Fruit fly (Drosophila melanogaster) whole organism, embryonic: Measurements from ENCODE around the gene CG42579.

Source experiments
- Abd-B ChIP-seq: fragments of 200-800 bp; sonication (Bioruptor generic); optimal IDR thresholded peaks from 2 replicates; lab custom pipeline; 2018; ENCODE audit warnings: missing biosample characterization, mild to moderate bottlenecking, missing genetic modification characterization, moderate library complexity
- BEAF-32 ChIP-seq: fragments of 200-800 bp; sonication (Bioruptor generic); optimal IDR thresholded peaks from 3 replicates; lab custom pipeline; 2017; ENCODE audit warnings: missing biosample characterization, missing genetic modification characterization, mild to moderate bottlenecking, moderate library complexity, missing genetic modification reagents
- Bteb2 ChIP-seq: fragments of 200-800 bp; sonication (Bioruptor generic); optimal IDR thresholded peaks from 2 replicates; lab custom pipeline; 2016; ENCODE audit warnings: missing biosample characterization, missing genetic modification characterization
- CG1024 ChIP-seq: fragments of 200-800 bp; sonication (Bioruptor generic); IDR thresholded peaks from 2 replicates; pipeline ENCODE4 v1.3.6; 2022; ENCODE audit warnings: missing biosample characterization, missing genetic modification characterization
- CG10366 ChIP-seq: fragments of 200-800 bp; sonication (Bioruptor generic); IDR thresholded peaks from 2 replicates; pipeline ENCODE4 v1.3.6; 2022; ENCODE audit warnings: missing biosample characterization, missing genetic modification characterization
- CG12744 ChIP-seq: fragments of 200-800 bp; sonication (Bioruptor generic); optimal IDR thresholded peaks from 2 replicates; lab custom pipeline; 2016; ENCODE audit warnings: missing biosample characterization, missing genetic modification characterization
- CG13287 ChIP-seq: fragments of 200-800 bp; sonication (Bioruptor generic); IDR thresholded peaks from 2 replicates; pipeline ENCODE4 v1.3.6; 2022; ENCODE audit warnings: missing biosample characterization, missing genetic modification characterization; ENCODE audit not compliant: partially characterized antibody
- CG14667 ChIP-seq: fragments of 200-800 bp; sonication (Bioruptor generic); IDR thresholded peaks from 2 replicates; pipeline ENCODE4 v1.3.6; 2022; ENCODE audit warnings: missing biosample characterization, missing genetic modification characterization
- CG14860 ChIP-seq: fragments of 200-800 bp; sonication (Bioruptor generic); IDR thresholded peaks from 3 replicates; pipeline ENCODE4 v1.3.6; 2022; ENCODE audit warnings: missing biosample characterization, missing genetic modification characterization; ENCODE audit not compliant: partially characterized antibody
- CG1603 ChIP-seq: fragments of 200-800 bp; sonication (Bioruptor generic); optimal IDR thresholded peaks from 2 replicates; lab custom pipeline; 2019; ENCODE audit warnings: missing biosample characterization, mild to moderate bottlenecking, missing genetic modification characterization, moderate library complexity
- CG18262 ChIP-seq: fragments of 200-800 bp; optimal IDR thresholded peaks from 3 replicates; lab custom pipeline; 2019; ENCODE audit warnings: missing biosample characterization, mild to moderate bottlenecking, missing genetic modification characterization, moderate library complexity
- CG18476 ChIP-seq: fragments of 200-800 bp; sonication (Bioruptor generic); optimal IDR thresholded peaks from 2 replicates; lab custom pipeline; 2016; ENCODE audit warnings: missing biosample characterization, mild to moderate bottlenecking, missing genetic modification characterization
- CG2199 ChIP-seq: fragments of 200-800 bp; sonication (Bioruptor generic); IDR thresholded peaks from 3 replicates; pipeline ENCODE4 v1.3.6; 2022; ENCODE audit warnings: missing biosample characterization, missing genetic modification characterization
- CG30431 ChIP-seq: fragments of 200-800 bp; sonication (Bioruptor generic); optimal IDR thresholded peaks from 2 replicates; lab custom pipeline; 2017; ENCODE audit warnings: missing biosample characterization, missing genetic modification characterization
- CG3847 ChIP-seq: fragments of 200-800 bp; sonication (Bioruptor generic); IDR thresholded peaks from 2 replicates; pipeline ENCODE4 v1.3.6; 2022; ENCODE audit warnings: missing biosample characterization, missing genetic modification characterization
- CG42726 ChIP-seq: fragments of 200-800 bp; sonication (Bioruptor generic); IDR thresholded peaks from 2 replicates; pipeline ENCODE4 v1.3.6; 2022; ENCODE audit warnings: missing biosample characterization, missing genetic modification characterization; ENCODE audit not compliant: partially characterized antibody
- CG4360 ChIP-seq: fragments of 200-800 bp; sonication (Bioruptor generic); IDR thresholded peaks from 2 replicates; pipeline ENCODE4 v1.3.6; 2022; ENCODE audit warnings: missing biosample characterization, missing genetic modification characterization
- CG4404 ChIP-seq: fragments of 200-800 bp; sonication (Bioruptor generic); IDR thresholded peaks from 2 replicates; pipeline ENCODE4 v1.3.6; 2022; ENCODE audit warnings: missing biosample characterization, missing genetic modification characterization
- CG5953 ChIP-seq: fragments of 200-800 bp; sonication (Bioruptor generic); IDR thresholded peaks from 2 replicates; pipeline ENCODE4 v1.3.6; 2022; ENCODE audit warnings: missing biosample characterization, missing genetic modification characterization
- CG6254 ChIP-seq: fragments of 200-800 bp; sonication (Bioruptor generic); optimal IDR thresholded peaks from 3 replicates; lab custom pipeline; 2017; ENCODE audit warnings: mild to moderate bottlenecking, missing biosample characterization, missing genetic modification reagents, missing genetic modification characterization
- CG6813 ChIP-seq: fragments of 200-800 bp; sonication (Bioruptor generic); optimal IDR thresholded peaks from 2 replicates; lab custom pipeline; 2017; ENCODE audit warnings: missing biosample characterization, missing genetic modification characterization, mild to moderate bottlenecking, moderate library complexity, missing genetic modification reagents
- CG7357 ChIP-seq: fragments of 200-800 bp; sonication (Bioruptor generic); IDR thresholded peaks from 3 replicates; pipeline ENCODE4 v1.3.6; 2022; ENCODE audit warnings: missing biosample characterization, missing genetic modification characterization
- CG7372 ChIP-seq: fragments of 200-800 bp; sonication (Bioruptor generic); IDR thresholded peaks from 2 replicates; pipeline ENCODE4 v1.3.6; 2022; ENCODE audit warnings: missing biosample characterization, missing genetic modification characterization
- CG7745 ChIP-seq: fragments of 200-800 bp; sonication (Bioruptor generic); optimal IDR thresholded peaks from 2 replicates; lab custom pipeline; 2018; ENCODE audit warnings: missing biosample characterization, mild to moderate bottlenecking, missing genetic modification characterization, moderate library complexity
- CG7987 ChIP-seq: fragments of 200-800 bp; sonication (Bioruptor generic); optimal IDR thresholded peaks from 2 replicates; lab custom pipeline; 2018; ENCODE audit warnings: missing biosample characterization, mild to moderate bottlenecking, missing genetic modification characterization, moderate library complexity
- CG8359 ChIP-seq: fragments of 200-800 bp; sonication (Bioruptor generic); optimal IDR thresholded peaks from 2 replicates; lab custom pipeline; 2017; ENCODE audit warnings: missing biosample characterization, mild to moderate bottlenecking, missing genetic modification characterization, borderline replicate concordance
- CrebB ChIP-seq: fragments of 200-800 bp; sonication (Bioruptor generic); optimal IDR thresholded peaks from 3 replicates; lab custom pipeline; 2018; ENCODE audit warnings: missing biosample characterization, mild to moderate bottlenecking, missing genetic modification characterization
- Doc3 ChIP-seq: fragments of 200-800 bp; sonication (Bioruptor generic); IDR thresholded peaks from 3 replicates; pipeline ENCODE4 v1.3.6; 2022; ENCODE audit warnings: missing biosample characterization, missing genetic modification characterization; ENCODE audit not compliant: partially characterized antibody
- Ets97D ChIP-seq: fragments of 200-800 bp; sonication (Bioruptor generic); optimal IDR thresholded peaks from 3 replicates; lab custom pipeline; 2016; ENCODE audit warnings: missing biosample characterization, missing genetic modification characterization
- Fer1 ChIP-seq: fragments of 200-800 bp; sonication (Bioruptor generic); optimal IDR thresholded peaks from 2 replicates; lab custom pipeline; 2017; ENCODE audit warnings: missing biosample characterization, mild to moderate bottlenecking, missing genetic modification characterization
- HLH3B ChIP-seq: fragments of 200-800 bp; sonication (Bioruptor generic); IDR thresholded peaks from 2 replicates; pipeline ENCODE4 v1.3.6; 2022; ENCODE audit warnings: missing biosample characterization, missing genetic modification characterization
- Hr78 ChIP-seq, 2 experiments: fragments of 200-800 bp in 1 of 2; fragments of >200 bp in 1 of 2; sonication (Bioruptor generic) in 1 of 2; optimal IDR thresholded peaks; 2 replicates each; lab custom pipeline; 2017 to 2019; ENCODE audit warnings: missing biosample characterization in 2 of 2, missing genetic modification characterization in 2 of 2, mild to moderate bottlenecking in 1 of 2, moderate library complexity in 1 of 2
- Pdp1 ChIP-seq, 2 experiments: fragments of 200-800 bp; sonication (Bioruptor generic); optimal IDR thresholded peaks; 3 replicates each; lab custom pipeline; 2016; ENCODE audit warnings: missing biosample characterization in 2 of 2, missing genetic modification characterization in 2 of 2, mild to moderate bottlenecking in 1 of 2, moderate library complexity in 1 of 2
- Sin3A ChIP-seq: fragments of >200 bp; optimal IDR thresholded peaks from 2 replicates; lab custom pipeline; 2018
- Spps ChIP-seq: fragments of 200-800 bp; sonication (Bioruptor generic); optimal IDR thresholded peaks from 2 replicates; lab custom pipeline; 2018; ENCODE audit warnings: missing biosample characterization, mild to moderate bottlenecking, missing genetic modification characterization
- al ChIP-seq: fragments of 200-800 bp; sonication (Bioruptor generic); IDR thresholded peaks from 2 replicates; pipeline ENCODE4 v1.3.6; 2022; ENCODE audit warnings: missing biosample characterization, missing genetic modification characterization
- bcd ChIP-seq: fragments of 200-800 bp; sonication (Bioruptor generic); optimal IDR thresholded peaks from 2 replicates; lab custom pipeline; 2017; ENCODE audit warnings: missing biosample characterization, mild to moderate bottlenecking, missing genetic modification characterization
- dm ChIP-seq: fragments of 200-800 bp; sonication (Bioruptor generic); optimal IDR thresholded peaks from 3 replicates; lab custom pipeline; 2016; ENCODE audit warnings: missing biosample characterization, missing genetic modification characterization
- grn ChIP-seq: fragments of 200-800 bp; sonication (Bioruptor generic); optimal IDR thresholded peaks from 3 replicates; lab custom pipeline; 2017; ENCODE audit warnings: missing biosample characterization, missing genetic modification characterization
- gsb ChIP-seq: fragments of 200-800 bp; sonication (Bioruptor generic); IDR thresholded peaks from 2 replicates; pipeline ENCODE4 v1.3.6; 2022; ENCODE audit warnings: missing biosample characterization, missing genetic modification characterization
- inv ChIP-seq: fragments of 200-800 bp; sonication (Bioruptor generic); IDR thresholded peaks from 2 replicates; pipeline ENCODE4 v1.3.6; 2022; ENCODE audit warnings: missing biosample characterization, missing genetic modification characterization; ENCODE audit not compliant: partially characterized antibody
- org-1 ChIP-seq: fragments of 200-800 bp; sonication (Bioruptor generic); optimal IDR thresholded peaks from 2 replicates; lab custom pipeline; 2017; ENCODE audit warnings: missing biosample characterization, missing genetic modification characterization
- otp ChIP-seq: fragments of 200-800 bp; sonication (Bioruptor generic); IDR thresholded peaks from 3 replicates; pipeline ENCODE4, ENCODE4 v1.3.6; 2022; ENCODE audit warnings: missing biosample characterization, missing genetic modification characterization
- sc ChIP-seq, 3 experiments: fragments of >200 bp in 2 of 3; fragments of 200-800 bp in 1 of 3; sonication (Bioruptor generic) in 1 of 3; optimal IDR thresholded peaks; 2 replicates in 2 of 3; 3 replicates in 1 of 3; lab custom pipeline; 2017; ENCODE audit warnings: mild to moderate bottlenecking in 1 of 3, missing biosample characterization in 1 of 3, missing genetic modification characterization in 1 of 3, missing genetic modification reagents in 1 of 3
- sd ChIP-seq: fragments of 200-800 bp; sonication (Bioruptor generic); optimal IDR thresholded peaks from 3 replicates; lab custom pipeline; 2018; ENCODE audit warnings: missing biosample characterization, mild to moderate bottlenecking, missing genetic modification characterization, moderate library complexity
- sim ChIP-seq: fragments of 200-800 bp; sonication (Bioruptor generic); IDR thresholded peaks from 2 replicates; pipeline ENCODE4 v1.3.6; 2022; ENCODE audit warnings: missing biosample characterization, missing genetic modification characterization
- sima ChIP-seq: fragments of 200-800 bp; sonication (Bioruptor generic); optimal IDR thresholded peaks from 2 replicates; lab custom pipeline; 2016; ENCODE audit warnings: missing biosample characterization, missing genetic modification characterization
- sisA ChIP-seq: fragments of 200-800 bp; sonication (Bioruptor generic); IDR thresholded peaks from 2 replicates; pipeline ENCODE4 v1.3.6; 2022; ENCODE audit warnings: missing biosample characterization, missing genetic modification characterization
- vvl ChIP-seq: fragments of 200-800 bp; sonication (Bioruptor generic); IDR thresholded peaks from 2 replicates; pipeline ENCODE4 v1.3.6; 2022; ENCODE audit warnings: missing biosample characterization, missing genetic modification characterization
- wdn ChIP-seq: fragments of 200-800 bp; sonication (Bioruptor generic); IDR thresholded peaks from 2 replicates; pipeline ENCODE4 v1.3.6; 2022; ENCODE audit warnings: missing biosample characterization, missing genetic modification characterization

The CG42579 gene

DNA sequence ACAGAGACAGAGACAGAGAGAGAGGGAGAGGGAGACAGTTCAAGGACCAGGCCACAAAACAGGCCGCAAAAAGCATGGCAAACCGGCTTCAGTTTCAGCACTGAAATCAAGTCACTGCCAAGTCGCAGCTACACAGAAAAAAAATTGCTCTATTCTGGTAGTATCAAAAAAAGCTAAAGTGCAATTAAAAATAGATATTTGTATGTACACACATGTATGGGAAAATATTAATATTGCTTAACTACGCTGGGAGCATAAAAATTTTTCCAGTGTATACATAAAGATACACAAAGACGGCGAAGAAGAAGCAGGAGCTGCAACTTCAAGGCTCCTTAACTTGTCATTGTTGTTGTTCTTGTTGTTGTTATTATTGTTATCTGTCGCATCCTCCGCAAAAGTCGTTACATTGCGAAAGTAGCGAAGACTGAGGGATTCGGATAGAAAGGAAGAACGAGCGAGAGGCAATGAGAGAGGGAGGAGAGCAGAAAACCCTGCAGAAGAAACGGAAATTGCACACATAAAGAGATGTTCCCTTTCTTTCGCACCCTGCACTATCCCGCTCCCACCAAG is 26.3 kb upstream of the CG42579 start (continued):
- TF ChIP-seq CG7745 (no peak), otp (GFP tag; lab: Robert Waterston, UW) (0 out of 3 replicates have a peak, but pooled peaks have one; percentile 27), CG4360 (GFP tag; lab: Robert Waterston, UW) (no peak), CG18262 (tag; lab: Kevin White, UChicago) (peak; percentile 10), CG7372 (no peak), al (GFP tag; lab: Robert Waterston, UW) (no peak), CG4404 (GFP tag; lab: Robert Waterston, UW) (0 out of 2 replicates have a peak, but pooled peaks have one; percentile 9), HLH3B (GFP tag; lab: Robert Waterston, UW) (peak; percentile 6; the same call in 1 of the 2 replicates), bcd (GFP tag; lab: Kevin White, UChicago) (no peak), Abd-B (peak; percentile 0), Bteb2 (no peak), CG12744 (GFP tag; lab: Kevin White, UChicago) (no peak), sd (tag; lab: Kevin White, UChicago) (no peak), CG7987 (GFP tag; lab: Kevin White, UChicago) (no peak), CG2199 (GFP tag; lab: Robert Waterston, UW) (no peak), CG3847 (GFP tag; lab: Robert Waterston, UW) (no peak), CG42726 (GFP tag; lab: Robert Waterston, UW) (no peak), CG14860 (GFP tag; lab: Robert Waterston, UW) (no peak), sim (GFP tag; lab: Robert Waterston, UW) (no peak), inv (GFP tag; lab: Robert Waterston, UW) (no peak), Doc3 (no peak), grn (GFP tag; lab: Kevin White, UChicago) (no peak), Ets97D (GFP tag; lab: Kevin White, UChicago) (no peak), org-1 (GFP tag; lab: Kevin White, UChicago) (no peak), Hr78 (GFP tag; optimal IDR thresholded peaks at IDR 0.05; lab: Kevin White, UChicago) (no peak), dm (no peak), CG7357 (GFP tag; lab: Robert Waterston, UW) (no peak), vvl (GFP tag; lab: Robert Waterston, UW) (peak; percentile 62), Fer1 (GFP tag; lab: Kevin White, UChicago) (no peak), Pdp1 (GFP tag; optimal IDR thresholded peaks at IDR 0.05; lab: Kevin White, UChicago) (peak; percentile 5 to 25), Spps (tag; lab: Kevin White, UChicago) (no peak), Sin3A (lab: Kevin White, UChicago) (no peak), BEAF-32 (no peak), CG6813 (no peak), CG18476 (no peak), wdn (GFP tag; lab: Robert Waterston, UW) (no peak), CG6254 (GFP tag; lab: Kevin White, UChicago) (no peak), sc (optimal IDR thresholded peaks at IDR 0.05; lab: Kevin White, UChicago) (no peak), sc (GFP tag; optimal IDR thresholded peaks at IDR 0.05; lab: Kevin White, UChicago) (no peak), sima (GFP tag; lab: Kevin White, UChicago) (no peak), CG5953 (GFP tag; lab: Robert Waterston, UW) (no peak), CG30431 (GFP tag; lab: Kevin White, UChicago) (no peak), CG1024 (GFP tag; lab: Robert Waterston, UW) (no peak), CG10366 (GFP tag; lab: Robert Waterston, UW) (no peak), CG13287 (GFP tag; lab: Robert Waterston, UW) (no peak), CrebB (tag; lab: Kevin White, UChicago) (no peak), sisA (GFP tag; lab: Robert Waterston, UW) (no peak), CG1603 (peak; percentile 34), CG8359 (no peak), gsb (GFP tag; lab: Robert Waterston, UW) (no peak), CG14667 (GFP tag; lab: Robert Waterston, UW) (no peak)
